Fruit fly (Drosophila melanogaster) whole organism, embryonic: ENCODE measurements around the gene UQCR-14.

Source experiments
- Aef1 ChIP-seq: fragments of 200-800 bp; sonication (Bioruptor generic); IDR thresholded peaks from 3 replicates; pipeline ENCODE4 v1.3.6; 2022; ENCODE audit warnings: missing biosample characterization, missing genetic modification characterization
- BEAF-32 ChIP-seq: fragments of 200-800 bp; sonication (Bioruptor generic); optimal IDR thresholded peaks from 3 replicates; lab custom pipeline; 2017; ENCODE audit warnings: missing biosample characterization, missing genetic modification characterization, mild to moderate bottlenecking, moderate library complexity, missing genetic modification reagents
- CG1024 ChIP-seq: fragments of 200-800 bp; sonication (Bioruptor generic); IDR thresholded peaks from 2 replicates; pipeline ENCODE4 v1.3.6; 2022; ENCODE audit warnings: missing biosample characterization, missing genetic modification characterization
- CG10274 ChIP-seq: fragments of 200-800 bp; sonication (Bioruptor generic); optimal IDR thresholded peaks from 3 replicates; lab custom pipeline; 2017; ENCODE audit warnings: missing biosample characterization, mild to moderate bottlenecking, missing genetic modification characterization
- CG10654 ChIP-seq: fragments of 200-800 bp; sonication (Bioruptor generic); optimal IDR thresholded peaks from 2 replicates; lab custom pipeline; 2016; ENCODE audit warnings: missing biosample characterization, missing genetic modification characterization
- CG10979 ChIP-seq: fragments of 200-800 bp; sonication (Bioruptor generic); optimal IDR thresholded peaks from 2 replicates; lab custom pipeline; 2018; ENCODE audit warnings: missing biosample characterization, mild to moderate bottlenecking, missing genetic modification characterization, moderate library complexity
- CG11247 ChIP-seq: fragments of 200-800 bp; sonication (Bioruptor generic); IDR thresholded peaks from 2 replicates; pipeline ENCODE4 v1.3.6; 2022; ENCODE audit warnings: missing biosample characterization, missing genetic modification characterization
- CG12104 ChIP-seq: fragments of 200-800 bp; sonication (Bioruptor generic); optimal IDR thresholded peaks from 3 replicates; lab custom pipeline; 2016; ENCODE audit warnings: missing biosample characterization, missing genetic modification characterization
- CG12744 ChIP-seq: fragments of 200-800 bp; sonication (Bioruptor generic); optimal IDR thresholded peaks from 2 replicates; lab custom pipeline; 2016; ENCODE audit warnings: missing biosample characterization, missing genetic modification characterization
- CG14050 ChIP-seq: fragments of 200-800 bp; sonication (Bioruptor generic); IDR thresholded peaks from 3 replicates; pipeline ENCODE4 v1.3.6; 2022; ENCODE audit warnings: missing biosample characterization, missing genetic modification characterization
- CG16813 ChIP-seq: fragments of 200-800 bp; sonication (Bioruptor generic); IDR thresholded peaks from 3 replicates; pipeline ENCODE4 v1.3.6; 2022; ENCODE audit warnings: missing biosample characterization, missing genetic modification characterization; ENCODE audit not compliant: partially characterized antibody
- CG17359 ChIP-seq: fragments of 200-800 bp; sonication (Bioruptor generic); optimal IDR thresholded peaks from 3 replicates; lab custom pipeline; 2018; ENCODE audit warnings: missing biosample characterization, mild to moderate bottlenecking, missing genetic modification characterization, moderate library complexity
- CG18011 ChIP-seq: fragments of 200-800 bp; sonication (Bioruptor generic); optimal IDR thresholded peaks from 2 replicates; lab custom pipeline; 2017; ENCODE audit warnings: missing biosample characterization, missing genetic modification characterization, mild to moderate bottlenecking, moderate library complexity, missing genotype
- CG31441 ChIP-seq: fragments of 200-800 bp; sonication (Bioruptor generic); IDR thresholded peaks from 2 replicates; pipeline ENCODE4 v1.3.6; 2022; ENCODE audit warnings: missing biosample characterization, missing genetic modification characterization
- CG3838 ChIP-seq: fragments of 200-800 bp; sonication (Bioruptor generic); optimal IDR thresholded peaks from 3 replicates; lab custom pipeline; 2016; ENCODE audit warnings: missing biosample characterization, missing genetic modification characterization
- CG3995 ChIP-seq: fragments of 200-800 bp; sonication (Bioruptor generic); optimal IDR thresholded peaks from 3 replicates; lab custom pipeline; 2016; ENCODE audit warnings: missing biosample characterization, missing genetic modification characterization
- CG6272 ChIP-seq: fragments of 200-800 bp; sonication (Bioruptor generic); IDR thresholded peaks from 2 replicates; pipeline ENCODE4 v1.3.6; 2022; ENCODE audit warnings: missing biosample characterization, missing genetic modification characterization
- CG7357 ChIP-seq: fragments of 200-800 bp; sonication (Bioruptor generic); IDR thresholded peaks from 3 replicates; pipeline ENCODE4 v1.3.6; 2022; ENCODE audit warnings: missing biosample characterization, missing genetic modification characterization
- CG8765 ChIP-seq: fragments of 200-800 bp; sonication (Bioruptor generic); IDR thresholded peaks from 2 replicates; pipeline ENCODE4 v1.3.6; 2022; ENCODE audit warnings: missing biosample characterization, missing genetic modification characterization
- CG8944 ChIP-seq: fragments of 200-800 bp; sonication (Bioruptor generic); optimal IDR thresholded peaks from 3 replicates; lab custom pipeline; 2016; ENCODE audit warnings: missing biosample characterization, missing genetic modification characterization
- CoRest ChIP-seq: fragments of 200-800 bp; sonication (Bioruptor generic); optimal IDR thresholded peaks from 3 replicates; lab custom pipeline; 2018; ENCODE audit warnings: missing biosample characterization, mild to moderate bottlenecking, missing genetic modification characterization, moderate library complexity
- D ChIP-seq, 2 experiments: fragments of 200-800 bp in 1 of 2; fragments of >200 bp in 1 of 2; sonication (Bioruptor generic) in 1 of 2; optimal IDR thresholded peaks; 2 replicates in 1 of 2; 3 replicates in 1 of 2; lab custom pipeline; 2017; ENCODE audit warnings: mild to moderate bottlenecking in 1 of 2, missing biosample characterization in 1 of 2, missing genetic modification characterization in 1 of 2, missing genetic modification reagents in 1 of 2
- D19A ChIP-seq: fragments of 200-800 bp; optimal IDR thresholded peaks from 3 replicates; lab custom pipeline; 2019; ENCODE audit warnings: missing biosample characterization, mild to moderate bottlenecking, missing genetic modification characterization, moderate library complexity
- Doc2 ChIP-seq: fragments of 200-800 bp; sonication (Bioruptor generic); IDR thresholded peaks from 2 replicates; pipeline ENCODE4 v1.3.6; 2022; ENCODE audit warnings: missing biosample characterization, missing genetic modification characterization
- Eip74EF ChIP-seq, 2 experiments: fragments of 200-800 bp in 1 of 2; fragments of >200 bp in 1 of 2; sonication (Bioruptor generic) in 1 of 2; optimal IDR thresholded peaks; 2 replicates each; lab custom pipeline; 2017 to 2019; ENCODE audit warnings: missing biosample characterization in 2 of 2, missing genetic modification characterization in 2 of 2, mild to moderate bottlenecking in 1 of 2, moderate library complexity in 1 of 2
- Elba2 ChIP-seq: fragments of 200-800 bp; sonication (Bioruptor generic); optimal IDR thresholded peaks from 3 replicates; lab custom pipeline; 2016; ENCODE audit warnings: missing biosample characterization, missing genetic modification characterization
- HmgZ ChIP-seq: fragments of 200-800 bp; sonication (Bioruptor generic); optimal IDR thresholded peaks from 2 replicates; lab custom pipeline; 2018; ENCODE audit warnings: missing biosample characterization, mild to moderate bottlenecking, missing genetic modification characterization
- Kr ChIP-seq: fragments of 200-800 bp; sonication (Bioruptor generic); optimal IDR thresholded peaks from 2 replicates; lab custom pipeline; 2017; ENCODE audit warnings: missing biosample characterization, mild to moderate bottlenecking, missing genetic modification characterization
- Lpt ChIP-seq: fragments of >200 bp; optimal IDR thresholded peaks from 2 replicates; lab custom pipeline; 2018; ENCODE audit warnings: missing biosample characterization, missing genetic modification characterization
- Neu2 ChIP-seq: fragments of 200-800 bp; sonication (Bioruptor generic); optimal IDR thresholded peaks from 3 replicates; lab custom pipeline; 2016; ENCODE audit warnings: missing biosample characterization, missing genetic modification characterization, borderline replicate concordance
- Six4 ChIP-seq: fragments of 200-800 bp; sonication (Bioruptor generic); optimal IDR thresholded peaks from 2 replicates; lab custom pipeline; 2016; ENCODE audit warnings: missing biosample characterization, missing genetic modification characterization
- Taf1 ChIP-seq: fragments of 200-800 bp; sonication (Bioruptor generic); IDR thresholded peaks from 2 replicates; pipeline ENCODE4 v1.3.6; 2022; ENCODE audit warnings: missing biosample characterization, missing genetic modification characterization
- Xbp1 ChIP-seq: fragments of 200-800 bp; sonication (Bioruptor generic); optimal IDR thresholded peaks from 3 replicates; lab custom pipeline; 2016; ENCODE audit warnings: missing biosample characterization, mild to moderate bottlenecking, missing genetic modification characterization
- ab ChIP-seq: fragments of 200-800 bp; sonication (Bioruptor generic); optimal IDR thresholded peaks from 2 replicates; lab custom pipeline; 2016; ENCODE audit warnings: missing biosample characterization, missing genetic modification characterization
- cad ChIP-seq: fragments of >200 bp; optimal IDR thresholded peaks from 2 replicates; lab custom pipeline; 2017; ENCODE audit warnings: missing biosample characterization, missing genetic modification characterization
- da ChIP-seq: fragments of 200-800 bp; sonication (Bioruptor generic); optimal IDR thresholded peaks from 2 replicates; lab custom pipeline; 2016; ENCODE audit warnings: missing biosample characterization, missing genetic modification characterization
- dmrt99B ChIP-seq: fragments of 200-800 bp; sonication (Bioruptor generic); optimal IDR thresholded peaks from 2 replicates; lab custom pipeline; 2018; ENCODE audit warnings: missing biosample characterization, mild to moderate bottlenecking, missing genetic modification characterization, moderate library complexity
- gce ChIP-seq: fragments of 200-800 bp; sonication (Bioruptor generic); IDR thresholded peaks from 3 replicates; pipeline ENCODE4 v1.3.6; 2022; ENCODE audit warnings: missing biosample characterization, missing genetic modification characterization
- ham ChIP-seq: fragments of 200-800 bp; sonication (Bioruptor generic); IDR thresholded peaks from 2 replicates; pipeline ENCODE4 v1.3.6; 2022; ENCODE audit warnings: missing biosample characterization, missing genetic modification characterization
- ken ChIP-seq: fragments of 200-800 bp; sonication (Bioruptor generic); IDR thresholded peaks from 3 replicates; pipeline ENCODE4 v1.3.6; 2022; ENCODE audit warnings: missing biosample characterization, missing genetic modification characterization
- odd ChIP-seq: fragments of 200-800 bp; sonication (Bioruptor generic); optimal IDR thresholded peaks from 2 replicates; lab custom pipeline; 2017; ENCODE audit warnings: missing biosample characterization, mild to moderate bottlenecking, missing genetic modification characterization
- phol ChIP-seq: fragments of 200-800 bp; sonication (Bioruptor generic); optimal IDR thresholded peaks from 3 replicates; lab custom pipeline; 2018; ENCODE audit warnings: missing biosample characterization, mild to moderate bottlenecking, missing genetic modification characterization, moderate library complexity
- pnt ChIP-seq: fragments of 200-800 bp; sonication (Bioruptor generic); optimal IDR thresholded peaks from 3 replicates; lab custom pipeline; 2016; ENCODE audit warnings: missing biosample characterization, missing genetic modification characterization
- ranshi ChIP-seq: fragments of 200-800 bp; sonication (Bioruptor generic); IDR thresholded peaks from 2 replicates; pipeline ENCODE4 v1.3.6; 2022; ENCODE audit warnings: missing biosample characterization, missing genetic modification characterization
- repo ChIP-seq: fragments of 200-800 bp; sonication (Bioruptor generic); optimal IDR thresholded peaks from 2 replicates; lab custom pipeline; 2016; ENCODE audit warnings: missing biosample characterization, missing genetic modification characterization
- rib ChIP-seq: fragments of 200-800 bp; sonication (Bioruptor generic); IDR thresholded peaks from 2 replicates; pipeline ENCODE4 v1.3.6; 2022; ENCODE audit warnings: missing biosample characterization, missing genetic modification characterization
- shn ChIP-seq: fragments of 200-800 bp; sonication (Bioruptor generic); optimal IDR thresholded peaks from 3 replicates; lab custom pipeline; 2016; ENCODE audit warnings: missing biosample characterization, missing genetic modification characterization
- tin ChIP-seq: fragments of 200-800 bp; sonication (Bioruptor generic); optimal IDR thresholded peaks from 3 replicates; lab custom pipeline; 2016; ENCODE audit warnings: missing biosample characterization, missing genetic modification characterization
- ttk ChIP-seq: fragments of 200-800 bp; sonication (Bioruptor generic); IDR thresholded peaks from 2 replicates; pipeline ENCODE4 v2.1.2; 2022; ENCODE audit warnings: missing biosample characterization, missing genetic modification characterization
- twi ChIP-seq: fragments of 200-800 bp; optimal IDR thresholded peaks from 2 replicates; lab custom pipeline; 2019; ENCODE audit warnings: missing biosample characterization, mild to moderate bottlenecking, missing genetic modification characterization, moderate library complexity
- zen ChIP-seq: fragments of 200-800 bp; sonication (Bioruptor generic); optimal IDR thresholded peaks from 3 replicates; lab custom pipeline; 2018; ENCODE audit warnings: missing biosample characterization, mild to moderate bottlenecking, missing genetic modification characterization, moderate library complexity

UQCR-14 gene

dm6 chrX:16333434-16334141 lies 47.5 kb downstream of the UQCR-14 start, which contains the start of the genes CG9921 and Dsp1 (continued):
- no peak for TF ChIP-seq CG6272
- TF ChIP-seq repo (GFP tag; lab: Kevin White, UChicago) = no peak
- TF ChIP-seq CG3995 = no peak
- no peak for TF ChIP-seq CG31441
- TF ChIP-seq odd = no peak
- no peak for TF ChIP-seq CG14050 (GFP tag; lab: Robert Waterston, UW)
- TF ChIP-seq gce = no peak
- TF ChIP-seq CG11247 (GFP tag; lab: Robert Waterston, UW) = no peak
- TF ChIP-seq Eip74EF (GFP tag; optimal IDR thresholded peaks at IDR 0.05; lab: Kevin White, UChicago) = no peak
- TF ChIP-seq D19A (tag; lab: Kevin White, UChicago) = no peak
- TF ChIP-seq Taf1 (GFP tag; lab: Robert Waterston, UW) = peak; percentile 26; the same call in 1 of the 2 replicates
- TF ChIP-seq pnt (GFP tag; lab: Kevin White, UChicago) = no peak
- no peak for TF ChIP-seq shn (GFP tag; lab: Kevin White, UChicago)
- no peak for TF ChIP-seq CG3838
- TF ChIP-seq ttk (GFP tag; lab: Robert Waterston, UW) = no peak
- TF ChIP-seq CG18011 = no peak
- TF ChIP-seq ken (GFP tag; lab: Robert Waterston, UW) = no peak
- TF ChIP-seq CG8765 (GFP tag; lab: Robert Waterston, UW) = no peak
- no peak for TF ChIP-seq Doc2 (GFP tag; lab: Robert Waterston, UW)
- no peak for TF ChIP-seq CoRest
- no peak for TF ChIP-seq zen
- peak; percentile 27 for TF ChIP-seq cad (GFP tag; lab: Kevin White, UChicago)
- no peak for TF ChIP-seq Lpt (GFP tag; lab: Kevin White, UChicago)
- TF ChIP-seq Six4 = no peak
- no peak for TF ChIP-seq Neu2 (GFP tag; lab: Kevin White, UChicago)
- TF ChIP-seq tin = no peak
- no peak for TF ChIP-seq CG10979 (tag; lab: Kevin White, UChicago)
- no peak for TF ChIP-seq CG12104 (GFP tag; lab: Kevin White, UChicago)
- no peak for TF ChIP-seq ham (GFP tag; lab: Robert Waterston, UW)
- TF ChIP-seq D (optimal IDR thresholded peaks at IDR 0.05; lab: Kevin White, UChicago) = no peak
- TF ChIP-seq D (GFP tag; optimal IDR thresholded peaks at IDR 0.05; lab: Kevin White, UChicago) = no peak
- no peak for TF ChIP-seq Kr
- peak; percentile 65 for TF ChIP-seq HmgZ
- TF ChIP-seq ab (GFP tag; lab: Kevin White, UChicago) = no peak
- peak; percentile 38; the same call in 2 of the 3 replicates for TF ChIP-seq Aef1
- no peak for TF ChIP-seq da
- TF ChIP-seq Xbp1 = no peak
- no peak for TF ChIP-seq Elba2
- no peak for TF ChIP-seq ranshi (GFP tag; lab: Robert Waterston, UW)
- TF ChIP-seq BEAF-32 = no peak
- no peak for TF ChIP-seq CG7357 (GFP tag; lab: Robert Waterston, UW)
- TF ChIP-seq dmrt99B (tag; lab: Kevin White, UChicago) = no peak
- TF ChIP-seq CG10274 = no peak
- TF ChIP-seq phol = no peak
- peak; percentile 9 for TF ChIP-seq CG17359 (tag; lab: Kevin White, UChicago)
- peak; percentile 72 for TF ChIP-seq rib (GFP tag; lab: Robert Waterston, UW)
- TF ChIP-seq CG10654 (GFP tag; lab: Kevin White, UChicago) = no peak
- no peak for TF ChIP-seq CG16813 (GFP tag; lab: Robert Waterston, UW)
- TF ChIP-seq twi (tag; lab: Kevin White, UChicago) = no peak
- 0 out of 2 replicates have a peak, but pooled peaks have one; percentile 6 for TF ChIP-seq CG1024
- TF ChIP-seq CG8944 = no peak
- no peak for TF ChIP-seq CG12744 (GFP tag; lab: Kevin White, UChicago)
